Worm (Caenorhabditis elegans) whole organism, L1 larva: ENCODE data around the gene sdf-9.

Experiments
- aly-2 ChIP-seq: fragments of 150-350 bp; optimal IDR thresholded peaks from 2 replicates; lab custom pipeline; 2014; ENCODE audit warnings: missing biosample characterization, missing genetic modification characterization
- ama-1 ChIP-seq: fragments of 150-350 bp; optimal IDR thresholded peaks from 2 replicates; lab custom pipeline; 2014
- ces-1 ChIP-seq: fragments of 150-350 bp; optimal IDR thresholded peaks from 2 replicates; lab custom pipeline; 2014; ENCODE audit warnings: missing biosample characterization, missing genetic modification reagents, missing genetic modification characterization
- dpl-1 ChIP-seq, 3 experiments: fragments of 150-350 bp in 2 of 3; sonication (generic microtip) in 1 of 3; optimal IDR thresholded peaks; 2 replicates each; lab custom pipeline; 2014 to 2017; ENCODE audit warnings: missing biosample characterization in 3 of 3, missing genetic modification characterization in 3 of 3, missing genetic modification reagents in 3 of 3
- mef-2 ChIP-seq: fragments of 150-350 bp; optimal IDR thresholded peaks from 2 replicates; lab custom pipeline; 2014; ENCODE audit warnings: missing biosample characterization, missing genetic modification characterization
- tlp-1 ChIP-seq: fragments of 150-350 bp; optimal IDR thresholded peaks from 2 replicates; lab custom pipeline; 2014; ENCODE audit warnings: missing biosample characterization, missing genetic modification characterization
- ztf-11 ChIP-seq, 2 experiments: sonication (generic microtip); optimal IDR thresholded peaks; 2 replicates each; lab custom pipeline; 2016 to 2017; ENCODE audit warnings: missing genetic modification characterization in 2 of 2, missing biosample characterization in 1 of 2, missing compliant biosample characterization in 1 of 2
- ztf-4 ChIP-seq: fragments of 150-350 bp; optimal IDR thresholded peaks from 2 replicates; lab custom pipeline; 2014; ENCODE audit warnings: missing biosample characterization, missing genetic modification characterization

DNA sequence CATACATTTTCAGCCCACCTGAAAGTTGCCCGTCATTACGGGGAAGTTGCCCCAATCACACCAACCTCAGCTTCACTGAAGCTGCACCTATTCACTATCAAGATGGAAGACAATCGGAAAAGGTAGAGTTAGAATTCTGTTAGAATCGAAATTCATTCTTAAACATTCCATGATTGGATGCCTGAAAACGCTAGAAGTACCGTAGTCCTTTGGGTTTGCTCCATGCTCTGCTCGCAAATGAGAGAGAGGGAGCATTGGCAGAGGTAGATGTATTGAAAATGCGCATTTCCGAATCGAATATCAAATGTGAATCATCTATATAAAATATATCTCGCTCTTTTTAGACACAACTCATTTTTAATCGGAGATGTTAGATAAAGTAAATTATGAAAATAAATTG lies 17.6 kb upstream of the sdf-9 start, which contains the start of gene hif-1:
- TF ChIP-seq ces-1 (no peak), aly-2 (tag; lab: Kevin White, UChicago) (no peak), tlp-1 (tag; lab: Kevin White, UChicago) (no peak), ztf-4 (tag; lab: Kevin White, UChicago) (no peak), mef-2 (no peak), ama-1 (no peak), dpl-1 (GFP tag; optimal IDR thresholded peaks at IDR 0.05; lab: Kevin White, UChicago) (no peak), ztf-11 (tag; optimal IDR thresholded peaks at IDR 0.05; lab: Kevin White, UChicago) (no peak)
